Worm (Caenorhabditis elegans) whole organism, L4 larva: ENCODE results near the gene ttr-18.

ENCODE experiments used
- ama-1 ChIP-seq: fragments of 150-350 bp; optimal IDR thresholded peaks from 2 replicates; lab custom pipeline; 2014; ENCODE audit warnings: inconsistent platforms, mixed read lengths
- ceh-44 ChIP-seq: fragments of 200-800 bp; sonication (Bioruptor generic); IDR thresholded peaks from 2 replicates; pipeline ENCODE4 v1.3.6; 2022; ENCODE audit warnings: missing genetic modification reagents, missing genetic modification characterization, missing compliant biosample characterization
- daf-19 ChIP-seq: fragments of 200-800 bp; sonication (Bioruptor generic); conservative IDR thresholded peaks from 2 replicates; pipeline ENCODE4 v1.3.6; 2022; ENCODE audit warnings: missing genetic modification characterization, missing compliant biosample characterization
- lsy-2 ChIP-seq, 2 experiments: fragments of 150-350 bp in 1 of 2; sonication (generic microtip) in 1 of 2; optimal IDR thresholded peaks; 2 replicates each; lab custom pipeline; 2014 to 2017; ENCODE audit warnings: missing biosample characterization in 2 of 2, missing genetic modification characterization in 2 of 2
- nhr-25 ChIP-seq: sonication (generic microtip); optimal IDR thresholded peaks from 2 replicates; lab custom pipeline; 2017; ENCODE audit warnings: missing genetic modification characterization, mild to moderate bottlenecking, missing compliant biosample characterization, antibody characterized with exemption, moderate library complexity, borderline replicate concordance; ENCODE audit not compliant: insufficient read depth
- nhr-6 ChIP-seq: fragments of 150-350 bp; optimal IDR thresholded peaks from 2 replicates; lab custom pipeline; 2014; ENCODE audit warnings: missing biosample characterization, missing genetic modification characterization
- php-3 ChIP-seq: fragments of 200-800 bp; sonication (Bioruptor generic); IDR thresholded peaks from 2 replicates; pipeline ENCODE4 v1.3.6; 2022; ENCODE audit warnings: missing genetic modification reagents, missing genetic modification characterization, missing compliant biosample characterization
- unc-130 ChIP-seq: sonication (generic microtip); optimal IDR thresholded peaks from 2 replicates; lab custom pipeline; 2016; ENCODE audit warnings: missing genetic modification reagents, missing genetic modification characterization, missing compliant biosample characterization

- TF ChIP-seq php-3 (GFP tag; lab: Robert Waterston, UW) (peak; percentile 42; the same call in 1 of the 2 replicates), unc-130 (no peak), ceh-44 (GFP tag; lab: Robert Waterston, UW) (no peak), nhr-25 (tag; lab: Kevin White, UChicago) (no peak), ama-1 (lab: Kevin White, UChicago) (no peak), nhr-6 (tag; lab: Kevin White, UChicago) (no peak), lsy-2 (tag; optimal IDR thresholded peaks at IDR 0.05; lab: Kevin White, UChicago) (no peak), daf-19 (GFP tag; lab: Robert Waterston, UW) (no peak)
Measured at ce11 chrII:11500198-11500597, 13.7 kb upstream of the ttr-18 start, which contains the start of gene B0334.20.
